Fruit fly (Drosophila melanogaster) whole organism, prepupa: ENCODE measurements around the gene fray.
A peak's percentile ranks its signal among the peaks of the same experiment; 100 is the strongest.

Source experiments
- Blimp-1 ChIP-seq: fragments of 200-800 bp; sonication (Bioruptor generic); optimal IDR thresholded peaks from 3 replicates; lab custom pipeline; 2017; ENCODE audit warnings: missing biosample characterization, missing genetic modification characterization, mild to moderate bottlenecking, moderate library complexity, missing genetic modification reagents
- CG10631 ChIP-seq: fragments of 200-800 bp; sonication (Bioruptor generic); optimal IDR thresholded peaks from 2 replicates; lab custom pipeline; 2016; ENCODE audit warnings: missing biosample characterization, missing genetic modification characterization
- CG10669 ChIP-seq: fragments of 200-800 bp; sonication (Bioruptor generic); optimal IDR thresholded peaks from 3 replicates; lab custom pipeline; 2018; ENCODE audit warnings: missing biosample characterization, mild to moderate bottlenecking, missing genetic modification characterization, moderate library complexity
- CG11902 ChIP-seq: fragments of 200-800 bp; sonication (Bioruptor generic); optimal IDR thresholded peaks from 3 replicates; lab custom pipeline; 2016; ENCODE audit warnings: missing biosample characterization, missing genetic modification characterization
- CG15336 ChIP-seq: fragments of 200-800 bp; sonication (Bioruptor generic); IDR thresholded peaks from 2 replicates; pipeline ENCODE4 v1.3.6; 2022; ENCODE audit warnings: missing biosample characterization, missing genetic modification characterization
- CG1621 ChIP-seq: fragments of 200-800 bp; sonication (Bioruptor generic); optimal IDR thresholded peaks from 3 replicates; lab custom pipeline; 2018; ENCODE audit warnings: missing biosample characterization, mild to moderate bottlenecking, missing genetic modification characterization
- CG16779 ChIP-seq: fragments of 200-800 bp; sonication (Bioruptor generic); optimal IDR thresholded peaks from 3 replicates; lab custom pipeline; 2017; ENCODE audit warnings: missing biosample characterization, mild to moderate bottlenecking, missing genetic modification characterization
- CG3032 ChIP-seq: fragments of 200-800 bp; optimal IDR thresholded peaks from 2 replicates; lab custom pipeline; 2019; ENCODE audit warnings: missing biosample characterization, mild to moderate bottlenecking, missing genetic modification characterization, moderate library complexity
- CG31627 ChIP-seq: fragments of 200-800 bp; sonication (Bioruptor generic); optimal IDR thresholded peaks from 3 replicates; lab custom pipeline; 2016; ENCODE audit warnings: missing biosample characterization, missing genetic modification characterization
- CG32006 ChIP-seq: fragments of 200-800 bp; sonication (Bioruptor generic); optimal IDR thresholded peaks from 3 replicates; lab custom pipeline; 2017; ENCODE audit warnings: missing biosample characterization, mild to moderate bottlenecking, missing genetic modification characterization
- CG3919 ChIP-seq: fragments of 200-800 bp; sonication (Bioruptor generic); optimal IDR thresholded peaks from 3 replicates; lab custom pipeline; 2016; ENCODE audit warnings: missing biosample characterization, missing genetic modification characterization
- CG4318 ChIP-seq: fragments of 200-800 bp; sonication (Bioruptor generic); optimal IDR thresholded peaks from 3 replicates; lab custom pipeline; 2017; ENCODE audit warnings: missing biosample characterization, mild to moderate bottlenecking, missing genetic modification characterization
- CG6163 ChIP-seq: fragments of 200-800 bp; sonication (Bioruptor generic); IDR thresholded peaks from 3 replicates; pipeline ENCODE4 v1.3.6; 2022; ENCODE audit warnings: missing biosample characterization, missing genetic modification characterization
- CG6276 ChIP-seq: fragments of 200-800 bp; sonication (Bioruptor generic); optimal IDR thresholded peaks from 2 replicates; lab custom pipeline; 2017; ENCODE audit warnings: missing biosample characterization, mild to moderate bottlenecking, missing genetic modification characterization
- CG6792 ChIP-seq: fragments of 200-800 bp; sonication (Bioruptor generic); optimal IDR thresholded peaks from 3 replicates; lab custom pipeline; 2016; ENCODE audit warnings: missing biosample characterization, missing genetic modification characterization
- CG6808 ChIP-seq: fragments of 200-800 bp; sonication (Bioruptor generic); optimal IDR thresholded peaks from 3 replicates; lab custom pipeline; 2017; ENCODE audit warnings: missing biosample characterization, missing genetic modification characterization, mild to moderate bottlenecking, moderate library complexity, missing genetic modification reagents
- CG6854 ChIP-seq: fragments of 200-800 bp; sonication (Bioruptor generic); optimal IDR thresholded peaks from 2 replicates; lab custom pipeline; 2017; ENCODE audit warnings: missing biosample characterization, mild to moderate bottlenecking, missing genetic modification characterization
- CG7368 ChIP-seq: fragments of 200-800 bp; sonication (Bioruptor generic); optimal IDR thresholded peaks from 3 replicates; lab custom pipeline; 2016; ENCODE audit warnings: missing biosample characterization, missing genetic modification characterization
- CG8119 ChIP-seq: fragments of 200-800 bp; sonication (Bioruptor generic); IDR thresholded peaks from 3 replicates; pipeline ENCODE4 v1.3.6; 2022; ENCODE audit warnings: missing biosample characterization, missing genetic modification characterization
- CG8319 ChIP-seq: fragments of 200-800 bp; sonication (Bioruptor generic); optimal IDR thresholded peaks from 3 replicates; lab custom pipeline; 2016; ENCODE audit warnings: missing biosample characterization, missing genetic modification characterization
- CG8632 ChIP-seq: fragments of 200-800 bp; sonication (Bioruptor generic); optimal IDR thresholded peaks from 3 replicates; lab custom pipeline; 2016; ENCODE audit warnings: missing biosample characterization, missing genetic modification characterization
- CG9139 ChIP-seq: fragments of 200-800 bp; sonication (Bioruptor generic); optimal IDR thresholded peaks from 3 replicates; lab custom pipeline; 2017; ENCODE audit warnings: missing biosample characterization, mild to moderate bottlenecking, missing genetic modification characterization
- Eip75B ChIP-seq: fragments of 200-800 bp; sonication (Bioruptor generic); optimal IDR thresholded peaks from 3 replicates; lab custom pipeline; 2016; ENCODE audit warnings: missing biosample characterization, missing genetic modification characterization
- Eip93F ChIP-seq: fragments of 200-800 bp; sonication (Bioruptor generic); optimal IDR thresholded peaks from 2 replicates; lab custom pipeline; 2016; ENCODE audit warnings: missing biosample characterization, mild to moderate bottlenecking, missing genetic modification characterization
- Ets21C ChIP-seq: fragments of 200-800 bp; sonication (Bioruptor generic); optimal IDR thresholded peaks from 3 replicates; lab custom pipeline; 2016; ENCODE audit warnings: missing biosample characterization, missing genetic modification characterization
- Gug ChIP-seq: fragments of 200-800 bp; sonication (Bioruptor generic); IDR thresholded peaks from 2 replicates; pipeline ENCODE4 v1.3.6; 2022; ENCODE audit warnings: missing biosample characterization, missing genetic modification characterization
- Hr39 ChIP-seq: fragments of 200-800 bp; sonication (Bioruptor generic); optimal IDR thresholded peaks from 2 replicates; lab custom pipeline; 2016; ENCODE audit warnings: missing biosample characterization, missing genetic modification characterization
- Lpt ChIP-seq: fragments of 200-800 bp; sonication (Bioruptor generic); optimal IDR thresholded peaks from 3 replicates; lab custom pipeline; 2016; ENCODE audit warnings: missing biosample characterization, missing genetic modification characterization
- Met ChIP-seq: fragments of 200-800 bp; sonication (Bioruptor generic); optimal IDR thresholded peaks from 3 replicates; lab custom pipeline; 2016; ENCODE audit warnings: missing biosample characterization, missing genetic modification characterization
- OdsH ChIP-seq: fragments of 200-800 bp; sonication (Bioruptor generic); optimal IDR thresholded peaks from 3 replicates; lab custom pipeline; 2016; ENCODE audit warnings: missing biosample characterization, missing genetic modification characterization
- Smox ChIP-seq: fragments of 200-800 bp; sonication (Bioruptor generic); optimal IDR thresholded peaks from 3 replicates; lab custom pipeline; 2016; ENCODE audit warnings: missing biosample characterization, missing genetic modification characterization
- Sox102F ChIP-seq: fragments of 200-800 bp; sonication (Bioruptor generic); optimal IDR thresholded peaks from 2 replicates; lab custom pipeline; 2016; ENCODE audit warnings: missing biosample characterization, mild to moderate bottlenecking, missing genetic modification characterization
- Sox14 ChIP-seq: fragments of 200-800 bp; sonication (Bioruptor generic); optimal IDR thresholded peaks from 3 replicates; lab custom pipeline; 2016; ENCODE audit warnings: missing biosample characterization, missing genetic modification characterization
- Sox15 ChIP-seq: fragments of 200-800 bp; sonication (Bioruptor generic); optimal IDR thresholded peaks from 3 replicates; lab custom pipeline; 2016; ENCODE audit warnings: missing biosample characterization, missing genetic modification characterization
- achi ChIP-seq: fragments of 200-800 bp; sonication (Bioruptor generic); optimal IDR thresholded peaks from 3 replicates; lab custom pipeline; 2016; ENCODE audit warnings: missing biosample characterization, missing genetic modification characterization
- acj6 ChIP-seq: fragments of 200-800 bp; sonication (Bioruptor generic); optimal IDR thresholded peaks from 3 replicates; lab custom pipeline; 2016; ENCODE audit warnings: missing biosample characterization, missing genetic modification characterization
- dac ChIP-seq: fragments of 200-800 bp; sonication (Bioruptor generic); optimal IDR thresholded peaks from 2 replicates; lab custom pipeline; 2017; ENCODE audit warnings: missing biosample characterization, mild to moderate bottlenecking, missing genetic modification characterization
- eg ChIP-seq: fragments of 200-800 bp; sonication (Bioruptor generic); IDR thresholded peaks from 3 replicates; pipeline ENCODE4 v1.3.6; 2022; ENCODE audit warnings: missing biosample characterization, missing genetic modification characterization
- esn ChIP-seq: fragments of 200-800 bp; sonication (Bioruptor generic); optimal IDR thresholded peaks from 2 replicates; lab custom pipeline; 2016; ENCODE audit warnings: missing biosample characterization, mild to moderate bottlenecking, missing genetic modification characterization, moderate library complexity
- fkh ChIP-seq: fragments of 200-800 bp; sonication (Bioruptor generic); optimal IDR thresholded peaks from 3 replicates; lab custom pipeline; 2017; ENCODE audit warnings: missing biosample characterization, mild to moderate bottlenecking, missing genetic modification characterization, moderate library complexity
- lz ChIP-seq: fragments of 200-800 bp; sonication (Bioruptor generic); optimal IDR thresholded peaks from 3 replicates; lab custom pipeline; 2016; ENCODE audit warnings: missing biosample characterization, missing genetic modification characterization
- net ChIP-seq: fragments of 200-800 bp; sonication (Bioruptor generic); optimal IDR thresholded peaks from 3 replicates; lab custom pipeline; 2016; ENCODE audit warnings: missing biosample characterization, missing genetic modification characterization
- pdm3 ChIP-seq: fragments of 200-800 bp; sonication (Bioruptor generic); optimal IDR thresholded peaks from 3 replicates; lab custom pipeline; 2016; ENCODE audit warnings: missing biosample characterization, missing genetic modification characterization
- ss ChIP-seq, 2 experiments: fragments of 200-800 bp; sonication (Bioruptor generic); optimal IDR thresholded peaks; 2 replicates in 1 of 2; 3 replicates in 1 of 2; lab custom pipeline; 2017 to 2018; ENCODE audit warnings: mild to moderate bottlenecking in 2 of 2, missing biosample characterization in 2 of 2, missing genetic modification characterization in 2 of 2, moderate library complexity in 1 of 2
- svp ChIP-seq: fragments of 200-800 bp; sonication (Bioruptor generic); peaks from one replicate; lab custom pipeline; 2016; ENCODE audit warnings: missing biosample characterization, missing genetic modification characterization
- vri ChIP-seq: fragments of 200-800 bp; sonication (Bioruptor generic); optimal IDR thresholded peaks from 3 replicates; lab custom pipeline; 2016; ENCODE audit warnings: missing biosample characterization, mild to moderate bottlenecking, missing genetic modification characterization

Gene fray

dm6 chr3R:18580979-18581378 lies 8.1 kb downstream of the fray start:
- no peak for TF ChIP-seq svp
- no peak for TF ChIP-seq Sox102F (GFP tag; lab: Kevin White, UChicago)
- TF ChIP-seq CG1621 = no peak
- TF ChIP-seq lz = no peak
- no peak for TF ChIP-seq CG8319 (GFP tag; lab: Kevin White, UChicago)
- TF ChIP-seq CG32006 = no peak
- TF ChIP-seq net (GFP tag; lab: Kevin White, UChicago) = no peak
- TF ChIP-seq CG6854 (GFP tag; lab: Kevin White, UChicago) = no peak
- no peak for TF ChIP-seq Ets21C
- TF ChIP-seq CG6808 (GFP tag; lab: Kevin White, UChicago) = no peak

- TF ChIP-seq fkh (GFP tag; lab: Kevin White, UChicago) = no peak
- no peak for TF ChIP-seq CG6792 (GFP tag; lab: Kevin White, UChicago)
- no peak for TF ChIP-seq Lpt (GFP tag; lab: Kevin White, UChicago)
- TF ChIP-seq svp = no peak
- TF ChIP-seq CG16779 (tag; lab: Kevin White, UChicago) = no peak
- no peak for TF ChIP-seq eg (GFP tag; lab: Robert Waterston, UW)
- TF ChIP-seq CG6808 (GFP tag; lab: Kevin White, UChicago) = peak; percentile 5
- TF ChIP-seq CG8119 (GFP tag; lab: Robert Waterston, UW) = no peak
- TF ChIP-seq Eip93F = no peak
- TF ChIP-seq ss (GFP tag; optimal IDR thresholded peaks at IDR 0.05; lab: Kevin White, UChicago) = no peak
- TF ChIP-seq CG3032 (tag; lab: Kevin White, UChicago) = no peak
- TF ChIP-seq Hr39 (GFP tag; lab: Kevin White, UChicago) = no peak
- 0 out of 3 replicates have a peak, but pooled peaks have one; percentile 11 for TF ChIP-seq CG6163 (GFP tag; lab: Robert Waterston, UW)
- TF ChIP-seq vri (GFP tag; lab: Kevin White, UChicago) = peak; percentile 27
- TF ChIP-seq dac = no peak
- no peak for TF ChIP-seq CG8632 (GFP tag; lab: Kevin White, UChicago)
- no peak for TF ChIP-seq CG15336
- TF ChIP-seq CG4318 (GFP tag; lab: Kevin White, UChicago) = no peak
- no peak for TF ChIP-seq Sox14 (GFP tag; lab: Kevin White, UChicago)
- TF ChIP-seq, all 60 proteins: peak for 3
These were observed 9.3 kb downstream of the fray start for dm6 chr3R:18582236-18582635.

DNA sequence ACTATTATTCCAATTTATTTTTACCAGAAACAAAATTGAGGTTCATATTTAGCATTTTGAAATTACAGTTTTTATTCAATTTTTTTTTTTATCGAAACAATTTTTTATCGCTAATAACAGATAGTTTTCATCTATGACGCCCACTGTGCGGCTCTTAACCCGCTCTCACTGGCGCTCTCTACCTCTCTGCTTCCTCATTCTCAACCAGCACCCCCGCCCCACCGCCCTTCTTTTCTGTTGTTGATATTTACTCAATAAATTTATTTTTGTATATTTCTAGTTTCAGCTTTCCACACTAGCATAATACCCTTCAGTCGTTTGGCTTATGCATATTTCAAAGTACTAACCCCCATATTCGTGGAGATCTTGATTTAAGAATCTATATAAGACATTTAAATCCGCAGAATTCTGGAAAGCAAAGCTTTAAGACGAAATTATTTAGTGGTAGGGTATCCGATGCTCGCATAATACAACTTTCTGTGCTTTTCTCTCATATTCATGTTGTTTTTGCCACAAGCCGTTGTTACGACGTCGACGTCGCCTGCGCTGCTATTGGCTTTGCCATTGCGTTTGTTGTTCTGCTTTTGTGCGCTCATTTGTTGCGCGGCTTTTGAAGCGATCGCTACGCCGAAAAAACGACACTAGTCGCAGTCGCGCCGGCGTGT lies 11.1 kb downstream of the fray start:
- TF ChIP-seq CG31627 (GFP tag; lab: Kevin White, UChicago) (peak; percentile 84), CG7368 (GFP tag; lab: Kevin White, UChicago) (peak; percentile 84), CG6163 (GFP tag; lab: Robert Waterston, UW) (peak; percentile 87), svp (peak; percentile 89), CG10631 (GFP tag; lab: Kevin White, UChicago) (peak; percentile 89), Smox (GFP tag; lab: Kevin White, UChicago) (peak; percentile 76), CG8119 (GFP tag; lab: Robert Waterston, UW) (peak; percentile 92), CG32006 (peak; percentile 95), achi (GFP tag; lab: Kevin White, UChicago) (peak; percentile 87), CG3919 (GFP tag; lab: Kevin White, UChicago) (peak; percentile 94), OdsH (GFP tag; lab: Kevin White, UChicago) (peak; percentile 92), acj6 (GFP tag; lab: Kevin White, UChicago) (peak; percentile 87), CG6276 (GFP tag; lab: Kevin White, UChicago) (peak; percentile 84), Gug (GFP tag; lab: Robert Waterston, UW) (peak; percentile 87), eg (GFP tag; lab: Robert Waterston, UW) (peak; percentile 90), Blimp-1 (GFP tag; lab: Kevin White, UChicago) (peak; percentile 27), Eip75B (GFP tag; lab: Kevin White, UChicago) (peak; percentile 85), esn (GFP tag; lab: Kevin White, UChicago) (peak; percentile 84), pdm3 (GFP tag; lab: Kevin White, UChicago) (peak; percentile 94), CG9139 (GFP tag; lab: Kevin White, UChicago) (peak; percentile 76), Met (GFP tag; lab: Kevin White, UChicago) (peak; percentile 89), Sox15 (peak; percentile 82), CG11902 (GFP tag; lab: Kevin White, UChicago) (peak; percentile 83), CG6808 (GFP tag; lab: Kevin White, UChicago) (peak; percentile 85), dac (peak; percentile 83), CG15336 (peak; percentile 90), Sox102F (GFP tag; lab: Kevin White, UChicago) (peak; percentile 84), CG10669 (peak; percentile 94), CG6792 (GFP tag; lab: Kevin White, UChicago) (peak; percentile 89), fkh (GFP tag; lab: Kevin White, UChicago) (peak; percentile 100), CG3032 (tag; lab: Kevin White, UChicago) (peak; percentile 91), CG4318 (GFP tag; lab: Kevin White, UChicago) (peak; percentile 84)
